Fruit fly (Drosophila melanogaster) whole organism, pupa: ENCODE measurements around the gene CG3330.
A peak's percentile ranks its signal among the peaks of the same experiment; 100 is the strongest.

Experiments
- CG10348 ChIP-seq: fragments of 200-800 bp; sonication (Bioruptor generic); IDR thresholded peaks from 2 replicates; pipeline ENCODE4 v1.3.6; 2022; ENCODE audit warnings: missing biosample characterization, missing genetic modification characterization
- CG12605 ChIP-seq: fragments of 200-800 bp; sonication (Bioruptor generic); IDR thresholded peaks from 2 replicates; pipeline ENCODE4 v1.3.6; 2022; ENCODE audit warnings: missing biosample characterization, missing genetic modification characterization
- CG13204 ChIP-seq: fragments of 200-800 bp; sonication (Bioruptor generic); optimal IDR thresholded peaks from 2 replicates; lab custom pipeline; 2018; ENCODE audit warnings: missing biosample characterization, mild to moderate bottlenecking, missing genetic modification characterization, moderate library complexity
- CG14655 ChIP-seq: fragments of 200-800 bp; sonication (Bioruptor generic); optimal IDR thresholded peaks from 3 replicates; lab custom pipeline; 2017; ENCODE audit warnings: mild to moderate bottlenecking, missing biosample characterization, missing genetic modification reagents, missing genetic modification characterization
- CG15710 ChIP-seq: fragments of 200-800 bp; sonication (Bioruptor generic); optimal IDR thresholded peaks from 2 replicates; lab custom pipeline; 2018; ENCODE audit warnings: missing biosample characterization, mild to moderate bottlenecking, missing genetic modification characterization, moderate library complexity
- CG17806 ChIP-seq: fragments of 200-800 bp; sonication (Bioruptor generic); optimal IDR thresholded peaks from 2 replicates; lab custom pipeline; 2018; ENCODE audit warnings: missing biosample characterization, mild to moderate bottlenecking, missing genetic modification characterization, moderate library complexity
- CG32121 ChIP-seq: fragments of 200-800 bp; sonication (Bioruptor generic); IDR thresholded peaks from 2 replicates; pipeline ENCODE4 v1.3.6; 2022; ENCODE audit warnings: missing biosample characterization, missing genetic modification characterization
- CG34367 ChIP-seq: fragments of 200-800 bp; sonication (Bioruptor generic); optimal IDR thresholded peaks from 2 replicates; lab custom pipeline; 2018; ENCODE audit warnings: missing biosample characterization, mild to moderate bottlenecking, missing genetic modification characterization
- CG4496 ChIP-seq: fragments of 200-800 bp; sonication (Bioruptor generic); IDR thresholded peaks from 3 replicates; pipeline ENCODE4 v1.3.6; 2022; ENCODE audit warnings: missing biosample characterization, missing genetic modification characterization
- CG8159 ChIP-seq: fragments of 200-800 bp; sonication (Bioruptor generic); optimal IDR thresholded peaks from 3 replicates; lab custom pipeline; 2018; ENCODE audit warnings: missing biosample characterization, mild to moderate bottlenecking, missing genetic modification characterization, moderate library complexity
- CG8301 ChIP-seq: fragments of 200-800 bp; sonication (Bioruptor generic); optimal IDR thresholded peaks from 2 replicates; lab custom pipeline; 2018; ENCODE audit warnings: missing biosample characterization, mild to moderate bottlenecking, missing genetic modification characterization
- CG9948 ChIP-seq: fragments of 200-800 bp; sonication (Bioruptor generic); optimal IDR thresholded peaks from 2 replicates; lab custom pipeline; 2018; ENCODE audit warnings: missing biosample characterization, mild to moderate bottlenecking, missing genetic modification characterization, moderate library complexity
- D1 ChIP-seq: fragments of 200-800 bp; sonication (Bioruptor generic); optimal IDR thresholded peaks from 2 replicates; lab custom pipeline; 2018; ENCODE audit warnings: missing biosample characterization, mild to moderate bottlenecking, missing genetic modification characterization, moderate library complexity
- EcR ChIP-seq: fragments of 200-800 bp; sonication (Bioruptor generic); optimal IDR thresholded peaks from 3 replicates; lab custom pipeline; 2019; ENCODE audit warnings: missing biosample characterization, missing genetic modification characterization, mild to moderate bottlenecking, moderate library complexity, missing genetic modification reagents
- Ets98B ChIP-seq: fragments of 200-800 bp; sonication (Bioruptor generic); IDR thresholded peaks from 2 replicates; pipeline ENCODE4 v1.3.6; 2022; ENCODE audit warnings: missing biosample characterization, missing genetic modification characterization
- Pif1A ChIP-seq: fragments of 200-800 bp; sonication (Bioruptor generic); optimal IDR thresholded peaks from 3 replicates; lab custom pipeline; 2016; ENCODE audit warnings: missing biosample characterization, missing genetic modification characterization
- Pif1B ChIP-seq: fragments of 200-800 bp; sonication (Bioruptor generic); optimal IDR thresholded peaks from 3 replicates; lab custom pipeline; 2016; ENCODE audit warnings: missing biosample characterization, missing genetic modification characterization
- Snoo ChIP-seq: fragments of 200-800 bp; sonication (Bioruptor generic); optimal IDR thresholded peaks from 3 replicates; lab custom pipeline; 2017; ENCODE audit warnings: missing biosample characterization, mild to moderate bottlenecking, missing genetic modification characterization, inconsistent platforms
- fd96Ca ChIP-seq: fragments of 200-800 bp; sonication (Bioruptor generic); IDR thresholded peaks from 3 replicates; pipeline ENCODE4 v1.3.6; 2022; ENCODE audit warnings: missing biosample characterization, missing genetic modification characterization
- gl ChIP-seq: fragments of 200-800 bp; sonication (Bioruptor generic); optimal IDR thresholded peaks from 2 replicates; lab custom pipeline; 2018; ENCODE audit warnings: missing biosample characterization, mild to moderate bottlenecking, missing genetic modification characterization
- rn ChIP-seq: fragments of 200-800 bp; sonication (Bioruptor generic); IDR thresholded peaks from 2 replicates; pipeline ENCODE4 v1.3.6; 2022; ENCODE audit warnings: missing biosample characterization, missing genetic modification characterization

CG3330 gene

dm6 chr3R:27282286-27282685 is 48.4 kb downstream of the CG3330 start, which contains the start of gene mrt:
Gene mrt (minus strand): TSS chr3R:27282661.
- TF ChIP-seq CG15710 (tag; lab: Kevin White, UChicago) (peak; percentile 58), CG34367 (tag; lab: Kevin White, UChicago) (peak; percentile 26), Pif1A (peak; percentile 71), CG14655 (GFP tag; lab: Kevin White, UChicago) (peak; percentile 61), CG10348 (no peak), rn (GFP tag; lab: Robert Waterston, UW) (no peak), fd96Ca (GFP tag; lab: Robert Waterston, UW) (peak; percentile 67), EcR (GFP tag; lab: Kevin White, UChicago) (no peak), CG9948 (tag; lab: Kevin White, UChicago) (peak; percentile 53), CG12605 (GFP tag; lab: Robert Waterston, UW) (no peak), Pif1B (GFP tag; lab: Kevin White, UChicago) (peak; percentile 32), CG32121 (GFP tag; lab: Robert Waterston, UW) (peak; percentile 61; the same call in 1 of the 2 replicates), CG17806 (tag; lab: Kevin White, UChicago) (peak; percentile 36), CG4496 (GFP tag; lab: Robert Waterston, UW) (0 out of 3 replicates have a peak, but pooled peaks have one; percentile 35), CG8301 (tag; lab: Kevin White, UChicago) (peak; percentile 50), Ets98B (GFP tag; lab: Robert Waterston, UW) (peak; percentile 41), CG8159 (tag; lab: Kevin White, UChicago) (peak; percentile 56), D1 (tag; lab: Kevin White, UChicago) (no peak), gl (tag; lab: Kevin White, UChicago) (no peak), Snoo (tag; lab: Kevin White, UChicago) (peak; percentile 19), CG13204 (GFP tag; lab: Kevin White, UChicago) (no peak)

- no peak for TF ChIP-seq Pif1B (GFP tag; lab: Kevin White, UChicago)
- no peak for TF ChIP-seq Snoo (tag; lab: Kevin White, UChicago)
- no peak for TF ChIP-seq CG15710 (tag; lab: Kevin White, UChicago)
- TF ChIP-seq CG13204 (GFP tag; lab: Kevin White, UChicago) = no peak
- TF ChIP-seq rn (GFP tag; lab: Robert Waterston, UW) = no peak
- TF ChIP-seq CG17806 (tag; lab: Kevin White, UChicago) = no peak
- TF ChIP-seq gl (tag; lab: Kevin White, UChicago) = no peak
- no peak for TF ChIP-seq CG9948 (tag; lab: Kevin White, UChicago)
- no peak for TF ChIP-seq CG32121 (GFP tag; lab: Robert Waterston, UW)
- no peak for TF ChIP-seq CG14655 (GFP tag; lab: Kevin White, UChicago)
- no peak for TF ChIP-seq CG8301 (tag; lab: Kevin White, UChicago)
- TF ChIP-seq Ets98B (GFP tag; lab: Robert Waterston, UW) = no peak
- TF ChIP-seq CG10348 = no peak
- no peak for TF ChIP-seq fd96Ca (GFP tag; lab: Robert Waterston, UW)
- no peak for TF ChIP-seq D1 (tag; lab: Kevin White, UChicago)
- TF ChIP-seq CG34367 (tag; lab: Kevin White, UChicago) = no peak
- no peak for TF ChIP-seq CG4496 (GFP tag; lab: Robert Waterston, UW)
These were observed 48.9 kb downstream of the CG3330 start for dm6 chr3R:27281811-27282131.

dm6 chr3R:27281022-27281810 is 49.5 kb downstream of the CG3330 start:
- TF ChIP-seq CG13204 (GFP tag; lab: Kevin White, UChicago) (peak; percentile 92), rn (GFP tag; lab: Robert Waterston, UW) (peak; percentile 94), Pif1B (GFP tag; lab: Kevin White, UChicago) (peak; percentile 98), CG34367 (tag; lab: Kevin White, UChicago) (peak; percentile 98), CG8301 (tag; lab: Kevin White, UChicago) (peak; percentile 97), CG4496 (GFP tag; lab: Robert Waterston, UW) (peak; percentile 99), fd96Ca (GFP tag; lab: Robert Waterston, UW) (peak; percentile 99), CG8159 (tag; lab: Kevin White, UChicago) (peak; percentile 97), CG14655 (GFP tag; lab: Kevin White, UChicago) (peak; percentile 97), CG32121 (GFP tag; lab: Robert Waterston, UW) (peak; percentile 97), gl (tag; lab: Kevin White, UChicago) (peak; percentile 94), EcR (GFP tag; lab: Kevin White, UChicago) (peak; percentile 36), Snoo (tag; lab: Kevin White, UChicago) (peak; percentile 96), D1 (tag; lab: Kevin White, UChicago) (no peak), Pif1A (peak; percentile 98), CG10348 (peak; percentile 96), CG12605 (GFP tag; lab: Robert Waterston, UW) (peak; percentile 97), CG17806 (tag; lab: Kevin White, UChicago) (peak; percentile 98), Ets98B (GFP tag; lab: Robert Waterston, UW) (peak; percentile 98), CG9948 (tag; lab: Kevin White, UChicago) (peak; percentile 97), CG15710 (tag; lab: Kevin White, UChicago) (peak; percentile 96)
